Worm (Caenorhabditis elegans): ENCODE data around the gene gakh-1.

Gene gakh-1

DNA sequence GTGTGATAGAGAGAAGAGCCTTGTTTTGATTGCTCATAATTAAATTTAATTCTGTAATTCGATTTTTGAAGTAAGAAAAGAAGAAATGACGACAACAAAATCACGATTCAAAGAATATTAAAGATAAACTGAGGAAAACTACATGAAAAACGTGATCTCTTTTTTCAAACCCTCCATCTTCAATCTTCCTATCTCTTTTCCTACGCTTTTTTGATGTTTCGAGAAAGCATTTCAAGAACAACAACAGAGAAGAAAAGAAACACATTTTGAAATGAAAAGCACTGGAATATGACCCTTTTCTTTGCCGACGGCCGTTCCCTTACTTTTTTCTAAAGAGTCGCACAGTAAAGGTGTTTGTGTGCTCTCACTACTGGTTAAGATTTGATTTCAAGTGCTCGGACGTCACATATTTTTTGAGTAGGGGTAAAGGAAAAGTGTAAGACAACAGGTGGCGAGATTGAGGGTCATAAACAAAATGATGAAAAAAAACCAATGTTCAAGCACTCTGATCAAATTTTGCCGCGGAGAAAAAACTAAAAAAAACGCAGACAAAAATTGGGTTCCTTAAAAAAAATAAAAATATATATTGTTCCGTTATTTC is 23.7 kb downstream of the gakh-1 start, which contains the start of gene F13D11.3 (continued):
- TF ChIP-seq fkh-4 (tag; optimal IDR thresholded peaks at IDR 0.05; ENCODE audit: borderline replicate concordance) (no peak), grh-1 (GFP tag; IDR thresholded peaks at IDR 0.05) (no peak), mep-1 (tag; optimal IDR thresholded peaks at IDR 0.05) (no peak), lir-3 (tag; optimal IDR thresholded peaks at IDR 0.05; ENCODE audit: poor library complexity) (no peak), lsy-2 (tag; optimal IDR thresholded peaks at IDR 0.05) (peak in 1 of 2 experiments; percentile 21), blmp-1 (tag; optimal IDR thresholded peaks at IDR 0.05) (no peak), efl-3 (GFP tag; optimal IDR thresholded peaks at IDR 0.05) (no peak), nhr-19 (GFP tag; conservative IDR thresholded peaks at IDR 0.05) (no peak), unc-98 (GFP tag; IDR thresholded peaks at IDR 0.05) (no peak), unc-30 (tag; optimal IDR thresholded peaks at IDR 0.05) (no peak), swsn-7 (tag; optimal IDR thresholded peaks at IDR 0.05) (no peak), xbp-1 (tag; optimal IDR thresholded peaks at IDR 0.05) (no peak), skn-1 (tag; optimal IDR thresholded peaks at IDR 0.05) (no peak)

DNA sequence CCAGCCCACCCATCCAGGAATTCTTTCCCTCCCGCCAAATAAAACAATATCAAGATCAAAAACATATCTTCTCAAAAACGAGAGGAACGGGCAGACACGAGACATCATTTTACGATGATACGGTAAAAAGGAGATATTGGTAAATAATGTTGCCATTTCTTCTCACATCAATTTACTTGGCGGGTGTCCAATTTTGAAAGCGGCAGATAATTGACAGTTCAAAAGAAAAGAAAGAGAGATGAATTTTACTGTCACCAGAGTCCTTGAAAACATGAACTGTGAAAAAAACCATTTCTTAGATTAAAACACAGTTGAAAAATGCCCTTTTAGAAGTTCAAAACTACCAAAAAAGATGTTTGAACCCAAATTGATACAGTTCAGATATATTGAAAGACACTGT is 28.4 kb downstream of the gakh-1 start:
- TF ChIP-seq ces-1 (GFP tag; optimal IDR thresholded peaks at IDR 0.05), result no peak
- TF ChIP-seq nhr-77 (tag; optimal IDR thresholded peaks at IDR 0.05), result no peak
- peak; percentile 76 for TF ChIP-seq mep-1 (tag; optimal IDR thresholded peaks at IDR 0.05)
- TF ChIP-seq fkh-8 (tag; optimal IDR thresholded peaks at IDR 0.05), result no peak
- peak; percentile 31 for TF ChIP-seq snu-23 (GFP tag; optimal IDR thresholded peaks at IDR 0.05)
- TF ChIP-seq nhr-237 (tag; optimal IDR thresholded peaks at IDR 0.05), result no peak
- no peak for TF ChIP-seq sox-4 (tag; optimal IDR thresholded peaks at IDR 0.05)
- no peak for TF ChIP-seq hlh-4 (tag; optimal IDR thresholded peaks at IDR 0.05)
- no peak for TF ChIP-seq efl-1 (optimal IDR thresholded peaks at IDR 0.05)
- TF ChIP-seq efl-1 (GFP tag; optimal IDR thresholded peaks at IDR 0.05 in 1 of 2), result no peak
- TF ChIP-seq elt-3 (tag; optimal IDR thresholded peaks at IDR 0.05), result peak in 2 of 6 experiments; percentile 25 to 50
- TF ChIP-seq F16B12.6 (tag; optimal IDR thresholded peaks at IDR 0.05), result no peak
- TF ChIP-seq jun-1 (tag; optimal IDR thresholded peaks at IDR 0.05), result no peak
- no peak for TF ChIP-seq nhr-84 (tag; optimal IDR thresholded peaks at IDR 0.05)
- TF ChIP-seq fkh-4 (tag; optimal IDR thresholded peaks at IDR 0.05; ENCODE audit: borderline replicate concordance), result no peak
- TF ChIP-seq tbx-2 (tag; optimal IDR thresholded peaks at IDR 0.05), result no peak
- no peak for TF ChIP-seq C34B4.2 (tag; optimal IDR thresholded peaks at IDR 0.05)
- TF ChIP-seq lir-3 (tag; optimal IDR thresholded peaks at IDR 0.05; ENCODE audit: poor library complexity), result no peak
- TF ChIP-seq egl-27 (tag; optimal IDR thresholded peaks at IDR 0.05), result no peak
- TF ChIP-seq pax-3 (tag; optimal IDR thresholded peaks at IDR 0.05), result no peak
- TF ChIP-seq nhr-28 (tag; optimal IDR thresholded peaks at IDR 0.05), result no peak
- TF ChIP-seq ceh-8 (GFP tag; optimal IDR thresholded peaks at IDR 0.05), result no peak
- TF ChIP-seq unc-98 (GFP tag; IDR thresholded peaks at IDR 0.05), result no peak
- no peak for TF ChIP-seq tlp-1 (tag; optimal IDR thresholded peaks at IDR 0.05)
- no peak for TF ChIP-seq C16A3.4 (tag; optimal IDR thresholded peaks at IDR 0.05)
- TF ChIP-seq snpc-4 (tag; optimal IDR thresholded peaks at IDR 0.05), result no peak
- TF ChIP-seq hpl-2 (GFP tag; optimal IDR thresholded peaks at IDR 0.05), result no peak
- no peak for TF ChIP-seq pqm-1 (tag; optimal IDR thresholded peaks at IDR 0.05)
- no peak for TF ChIP-seq isw-1 (GFP tag; IDR thresholded peaks at IDR 0.05)
- TF ChIP-seq ztf-11 (tag; optimal IDR thresholded peaks at IDR 0.05), result no peak
- TF ChIP-seq nhr-85 (tag), result peak; percentile 96
- no peak for TF ChIP-seq unc-30 (tag; optimal IDR thresholded peaks at IDR 0.05)
- TF ChIP-seq mab-9 (GFP tag; IDR thresholded peaks at IDR 0.05), result no peak
- TF ChIP-seq vab-15 (tag; optimal IDR thresholded peaks at IDR 0.05), result no peak
- TF ChIP-seq ceh-63 (GFP tag; optimal IDR thresholded peaks at IDR 0.05), result no peak
- no peak for TF ChIP-seq xbp-1 (tag; optimal IDR thresholded peaks at IDR 0.05)
- no peak for TF ChIP-seq unc-62 (GFP tag; optimal IDR thresholded peaks at IDR 0.05)
- no peak for TF ChIP-seq elt-2 (tag; optimal IDR thresholded peaks at IDR 0.05)
- no peak for TF ChIP-seq fos-1 (tag; optimal IDR thresholded peaks at IDR 0.05)
- no peak for TF ChIP-seq ceh-88 (GFP tag; IDR thresholded peaks at IDR 0.05)
- TF ChIP-seq Y116A8C.19 (tag; optimal IDR thresholded peaks at IDR 0.05; ENCODE audit: borderline replicate concordance), result no peak
- TF ChIP-seq lin-35 (GFP tag; optimal IDR thresholded peaks at IDR 0.05), result no peak
- TF ChIP-seq unc-86 (tag; optimal IDR thresholded peaks at IDR 0.05), result no peak
- TF ChIP-seq rnt-1 (tag; optimal IDR thresholded peaks at IDR 0.05), result peak; percentile 5
- TF ChIP-seq skn-1 (tag; optimal IDR thresholded peaks at IDR 0.05), result no peak

Data from whole organism, L1 larva.